Worm (Caenorhabditis elegans) whole organism, early embryonic: ENCODE data around the gene hst-2.

Experiments
- F13C5.2 ChIP-seq: sonication (generic microtip); optimal IDR thresholded peaks from 2 replicates; lab custom pipeline; 2017; ENCODE audit warnings: mild to moderate bottlenecking, missing genetic modification characterization, inconsistent platforms, missing compliant biosample characterization
- ama-1 ChIP-seq: fragments of 150-350 bp; optimal IDR thresholded peaks from 2 replicates; lab custom pipeline; 2014
- ceh-13 ChIP-seq: fragments of 200-800 bp; sonication (Bioruptor generic); optimal IDR thresholded peaks from 2 replicates; lab custom pipeline; 2018; ENCODE audit warnings: mild to moderate bottlenecking, missing genetic modification characterization, missing compliant biosample characterization
- ceh-36 ChIP-seq: sonication (generic microtip); optimal IDR thresholded peaks from 2 replicates; lab custom pipeline; 2016; ENCODE audit warnings: missing genetic modification characterization, inconsistent platforms, missing compliant biosample characterization
- ets-7 ChIP-seq: sonication (generic microtip); optimal IDR thresholded peaks from 2 replicates; lab custom pipeline; 2016; ENCODE audit warnings: missing genotype, missing genetic modification characterization, missing compliant biosample characterization
- flt-1 ChIP-seq: fragments of 200-800 bp; sonication (Bioruptor generic); IDR thresholded peaks from 2 replicates; pipeline ENCODE4 v1.3.6; 2022; ENCODE audit warnings: missing genetic modification characterization, missing compliant biosample characterization
- hmg-4 ChIP-seq: fragments of 200-800 bp; sonication (Bioruptor generic); optimal IDR thresholded peaks from 2 replicates; lab custom pipeline; 2018; ENCODE audit warnings: mild to moderate bottlenecking, missing genetic modification characterization, missing compliant biosample characterization
- hnd-1 ChIP-seq: sonication (generic microtip); optimal IDR thresholded peaks from 2 replicates; lab custom pipeline; 2016; ENCODE audit warnings: missing genetic modification characterization, missing compliant biosample characterization
- pes-1 ChIP-seq: fragments of 200-800 bp; sonication (Bioruptor generic); IDR thresholded peaks from 2 replicates; pipeline ENCODE4 v1.3.6; 2022; ENCODE audit warnings: missing genetic modification reagents, missing genetic modification characterization, missing compliant biosample characterization
- scrt-1 ChIP-seq: fragments of 200-800 bp; sonication (Bioruptor generic); IDR thresholded peaks from 2 replicates; pipeline ENCODE4 v1.3.6; 2022; ENCODE audit warnings: missing genetic modification characterization, missing compliant biosample characterization
- sea-1 ChIP-seq: fragments of 200-800 bp; sonication (Bioruptor generic); conservative IDR thresholded peaks from 2 replicates; pipeline ENCODE4 v1.3.6; 2022; ENCODE audit warnings: missing genetic modification characterization, missing compliant biosample characterization
- tbx-37 ChIP-seq: fragments of 200-800 bp; sonication (Bioruptor generic); conservative IDR thresholded peaks from 2 replicates; pipeline ENCODE4 v1.3.6; 2022; ENCODE audit warnings: missing genetic modification reagents, missing genetic modification characterization, missing compliant biosample characterization
- tra-4 ChIP-seq: sonication (generic microtip); optimal IDR thresholded peaks from 2 replicates; lab custom pipeline; 2017; ENCODE audit warnings: missing genetic modification characterization, missing compliant biosample characterization

- TF ChIP-seq ets-7 (tag; lab: Kevin White, UChicago) (no peak), hmg-4 (no peak), ceh-13 (GFP tag; lab: Kevin White, UChicago) (no peak), ama-1 (lab: Kevin White, UChicago) (no peak), ceh-36 (no peak), tra-4 (no peak), sea-1 (GFP tag; lab: Robert Waterston, UW) (no peak), flt-1 (GFP tag; lab: Robert Waterston, UW) (no peak), scrt-1 (GFP tag; lab: Robert Waterston, UW) (no peak), pes-1 (GFP tag; lab: Robert Waterston, UW) (no peak), hnd-1 (tag; lab: Kevin White, UChicago) (no peak), F13C5.2 (tag; lab: Kevin White, UChicago) (no peak), tbx-37 (GFP tag; lab: Robert Waterston, UW) (no peak)
Measured at ce11 chrX:11190443-11190842, 16.5 kb downstream of the hst-2 start.
